Fruit fly (Drosophila melanogaster) whole organism, embryonic: ENCODE results near the gene Pgant7.
A peak's percentile ranks its signal among the peaks of the same experiment; 100 is the strongest.

Experiments used
- Abd-B ChIP-seq: fragments of 200-800 bp; sonication (Bioruptor generic); optimal IDR thresholded peaks from 2 replicates; lab custom pipeline; 2018; ENCODE audit warnings: missing biosample characterization, mild to moderate bottlenecking, missing genetic modification characterization, moderate library complexity
- Ada2b ChIP-seq: fragments of 200-800 bp; sonication (Bioruptor generic); IDR thresholded peaks from 2 replicates; pipeline ENCODE4 v1.3.6; 2022; ENCODE audit warnings: missing biosample characterization, missing genetic modification characterization
- Adf1 ChIP-seq: fragments of 200-800 bp; sonication (Bioruptor generic); IDR thresholded peaks from 2 replicates; pipeline ENCODE4 v1.3.6; 2022; ENCODE audit warnings: missing biosample characterization, missing genetic modification characterization
- CG1024 ChIP-seq: fragments of 200-800 bp; sonication (Bioruptor generic); IDR thresholded peaks from 2 replicates; pipeline ENCODE4 v1.3.6; 2022; ENCODE audit warnings: missing biosample characterization, missing genetic modification characterization
- CG10274 ChIP-seq: fragments of 200-800 bp; sonication (Bioruptor generic); optimal IDR thresholded peaks from 3 replicates; lab custom pipeline; 2017; ENCODE audit warnings: missing biosample characterization, mild to moderate bottlenecking, missing genetic modification characterization
- CG10654 ChIP-seq: fragments of 200-800 bp; sonication (Bioruptor generic); optimal IDR thresholded peaks from 2 replicates; lab custom pipeline; 2016; ENCODE audit warnings: missing biosample characterization, missing genetic modification characterization
- CG10979 ChIP-seq: fragments of 200-800 bp; sonication (Bioruptor generic); optimal IDR thresholded peaks from 2 replicates; lab custom pipeline; 2018; ENCODE audit warnings: missing biosample characterization, mild to moderate bottlenecking, missing genetic modification characterization, moderate library complexity
- CG11398 ChIP-seq: fragments of 200-800 bp; sonication (Bioruptor generic); optimal IDR thresholded peaks from 2 replicates; lab custom pipeline; 2016; ENCODE audit warnings: missing biosample characterization, missing genetic modification characterization
- CG12219 ChIP-seq: fragments of 200-800 bp; sonication (Bioruptor generic); optimal IDR thresholded peaks from 3 replicates; lab custom pipeline; 2018; ENCODE audit warnings: missing biosample characterization, mild to moderate bottlenecking, missing genetic modification characterization
- CG12659 ChIP-seq: fragments of 200-800 bp; sonication (Bioruptor generic); optimal IDR thresholded peaks from 3 replicates; lab custom pipeline; 2017; ENCODE audit warnings: mild to moderate bottlenecking, missing biosample characterization, missing genetic modification reagents, missing genetic modification characterization
- CG12744 ChIP-seq: fragments of 200-800 bp; sonication (Bioruptor generic); optimal IDR thresholded peaks from 2 replicates; lab custom pipeline; 2016; ENCODE audit warnings: missing biosample characterization, missing genetic modification characterization
- CG14860 ChIP-seq: fragments of 200-800 bp; sonication (Bioruptor generic); IDR thresholded peaks from 3 replicates; pipeline ENCODE4 v1.3.6; 2022; ENCODE audit warnings: missing biosample characterization, missing genetic modification characterization; ENCODE audit not compliant: partially characterized antibody
- CG15514 ChIP-seq: fragments of 200-800 bp; sonication (Bioruptor generic); optimal IDR thresholded peaks from 3 replicates; lab custom pipeline; 2017; ENCODE audit warnings: missing biosample characterization, missing genetic modification characterization, mild to moderate bottlenecking, moderate library complexity, missing genetic modification reagents
- CG16779 ChIP-seq: fragments of 200-800 bp; sonication (Bioruptor generic); IDR thresholded peaks from 2 replicates; pipeline ENCODE4 v1.3.6; 2022; ENCODE audit warnings: missing biosample characterization, missing genetic modification characterization
- CG18764 ChIP-seq: fragments of 200-800 bp; sonication (Bioruptor generic); optimal IDR thresholded peaks from 3 replicates; lab custom pipeline; 2016; ENCODE audit warnings: missing biosample characterization, missing genetic modification characterization
- CG30403 ChIP-seq: fragments of 200-800 bp; sonication (Bioruptor generic); optimal IDR thresholded peaks from 3 replicates; lab custom pipeline; 2016; ENCODE audit warnings: missing biosample characterization, missing genetic modification characterization
- CG4617 ChIP-seq: fragments of 200-800 bp; sonication (Bioruptor generic); optimal IDR thresholded peaks from 3 replicates; lab custom pipeline; 2016; ENCODE audit warnings: missing biosample characterization, missing genetic modification characterization, borderline replicate concordance
- CG7839 ChIP-seq: fragments of 200-800 bp; sonication (Bioruptor generic); optimal IDR thresholded peaks from 3 replicates; lab custom pipeline; 2018; ENCODE audit warnings: missing biosample characterization, mild to moderate bottlenecking, missing genetic modification characterization, moderate library complexity
- CG9932 ChIP-seq: fragments of 200-800 bp; sonication (Bioruptor generic); IDR thresholded peaks from 2 replicates; pipeline ENCODE4 v1.3.6; 2022; ENCODE audit warnings: missing biosample characterization, missing genetic modification characterization
- Doc3 ChIP-seq: fragments of 200-800 bp; sonication (Bioruptor generic); IDR thresholded peaks from 3 replicates; pipeline ENCODE4 v1.3.6; 2022; ENCODE audit warnings: missing biosample characterization, missing genetic modification characterization; ENCODE audit not compliant: partially characterized antibody
- Fer3 ChIP-seq: fragments of 200-800 bp; sonication (Bioruptor generic); optimal IDR thresholded peaks from 2 replicates; lab custom pipeline; 2018; ENCODE audit warnings: missing biosample characterization, mild to moderate bottlenecking, missing genetic modification characterization, moderate library complexity
- HHEX ChIP-seq: fragments of 200-800 bp; sonication (Bioruptor generic); optimal IDR thresholded peaks from 3 replicates; lab custom pipeline; 2017; ENCODE audit warnings: missing biosample characterization, mild to moderate bottlenecking, missing genetic modification characterization, missing genetic modification reagents
- HLH4C ChIP-seq: fragments of 200-800 bp; sonication (Bioruptor generic); IDR thresholded peaks from 3 replicates; pipeline ENCODE4 v1.3.6; 2022; ENCODE audit warnings: missing biosample characterization, missing genetic modification characterization; ENCODE audit not compliant: partially characterized antibody
- Jarid2 ChIP-seq: fragments of 200-800 bp; sonication (Bioruptor generic); optimal IDR thresholded peaks from 3 replicates; lab custom pipeline; 2017; ENCODE audit warnings: mild to moderate bottlenecking, missing biosample characterization, missing genetic modification reagents, missing genetic modification characterization
- Lpt ChIP-seq: fragments of >200 bp; optimal IDR thresholded peaks from 2 replicates; lab custom pipeline; 2018; ENCODE audit warnings: missing biosample characterization, missing genetic modification characterization
- Mad ChIP-seq: fragments of 200-800 bp; sonication (Bioruptor generic); optimal IDR thresholded peaks from 2 replicates; lab custom pipeline; 2016; ENCODE audit warnings: missing biosample characterization, missing genetic modification characterization
- Med ChIP-seq: fragments of 200-800 bp; sonication (Bioruptor generic); peaks from one replicate; lab custom pipeline; 2016; ENCODE audit warnings: missing biosample characterization, missing genetic modification characterization, mild to moderate bottlenecking, inconsistent platforms, moderate library complexity
- Mrtf ChIP-seq: fragments of 200-800 bp; sonication (Bioruptor generic); IDR thresholded peaks from 3 replicates; pipeline ENCODE4 v1.3.6; 2022; ENCODE audit warnings: missing biosample characterization, missing genetic modification characterization
- NC2β ChIP-seq: fragments of 200-800 bp; sonication (Bioruptor generic); optimal IDR thresholded peaks from 2 replicates; lab custom pipeline; 2016; ENCODE audit warnings: missing biosample characterization, missing genetic modification characterization
- Nf-YC ChIP-seq: fragments of 200-800 bp; optimal IDR thresholded peaks from 3 replicates; lab custom pipeline; 2019; ENCODE audit warnings: missing biosample characterization, mild to moderate bottlenecking, missing genetic modification characterization, moderate library complexity
- Oaz ChIP-seq: fragments of 200-800 bp; sonication (Bioruptor generic); IDR thresholded peaks from 2 replicates; pipeline ENCODE4 v1.3.6; 2022; ENCODE audit warnings: missing biosample characterization, missing genetic modification characterization
- Opbp ChIP-seq: fragments of 200-800 bp; sonication (Bioruptor generic); IDR thresholded peaks from 3 replicates; pipeline ENCODE4 v1.3.6; 2022; ENCODE audit warnings: missing biosample characterization, missing genetic modification characterization; ENCODE audit not compliant: partially characterized antibody
- Ptx1 ChIP-seq: fragments of 200-800 bp; sonication (Bioruptor generic); IDR thresholded peaks from 2 replicates; pipeline ENCODE4 v1.3.6; 2022; ENCODE audit warnings: missing biosample characterization, missing genetic modification characterization
- Rfx ChIP-seq: fragments of 200-800 bp; sonication (Bioruptor generic); IDR thresholded peaks from 2 replicates; pipeline ENCODE4 v1.3.6; 2022; ENCODE audit warnings: missing biosample characterization, missing genetic modification characterization
- Usf ChIP-seq: fragments of 200-800 bp; sonication (Bioruptor generic); optimal IDR thresholded peaks from 2 replicates; lab custom pipeline; 2017; ENCODE audit warnings: missing genotype, missing biosample characterization, missing genetic modification characterization
- ac ChIP-seq: fragments of 200-800 bp; sonication (Bioruptor generic); optimal IDR thresholded peaks from 3 replicates; lab custom pipeline; 2017; ENCODE audit warnings: missing biosample characterization, mild to moderate bottlenecking, missing genetic modification characterization
- bab2 ChIP-seq: fragments of 200-800 bp; sonication (Bioruptor generic); optimal IDR thresholded peaks from 2 replicates; lab custom pipeline; 2016; ENCODE audit warnings: missing biosample characterization, missing genetic modification characterization
- chif ChIP-seq, 2 experiments: fragments of 200-800 bp; sonication (Bioruptor generic); optimal IDR thresholded peaks; 3 replicates each; lab custom pipeline; 2016; ENCODE audit warnings: missing biosample characterization in 2 of 2, missing genetic modification characterization in 2 of 2
- dimm ChIP-seq: fragments of 200-800 bp; sonication (Bioruptor generic); IDR thresholded peaks from 2 replicates; pipeline ENCODE4 v1.3.6; 2022; ENCODE audit warnings: missing biosample characterization, missing genetic modification characterization
- en ChIP-seq: fragments of 200-800 bp; sonication (Bioruptor generic); optimal IDR thresholded peaks from 2 replicates; lab custom pipeline; 2016; ENCODE audit warnings: missing biosample characterization, missing genetic modification characterization
- gem ChIP-seq: fragments of 200-800 bp; sonication (Bioruptor generic); optimal IDR thresholded peaks from 2 replicates; lab custom pipeline; 2019; ENCODE audit warnings: missing biosample characterization, mild to moderate bottlenecking, missing genetic modification characterization, moderate library complexity
- ham ChIP-seq: fragments of 200-800 bp; sonication (Bioruptor generic); IDR thresholded peaks from 2 replicates; pipeline ENCODE4 v1.3.6; 2022; ENCODE audit warnings: missing biosample characterization, missing genetic modification characterization
- hth ChIP-seq: fragments of >200 bp; optimal IDR thresholded peaks from 2 replicates; lab custom pipeline; 2017; ENCODE audit warnings: inconsistent platforms
- lmd ChIP-seq: fragments of 200-800 bp; sonication (Bioruptor generic); IDR thresholded peaks from 2 replicates; pipeline ENCODE4 v1.3.6; 2022; ENCODE audit warnings: missing biosample characterization, missing genetic modification characterization
- maf-S ChIP-seq: fragments of 200-800 bp; sonication (Bioruptor generic); optimal IDR thresholded peaks from 2 replicates; lab custom pipeline; 2016; ENCODE audit warnings: missing biosample characterization, missing genetic modification characterization
- nom ChIP-seq: fragments of 200-800 bp; sonication (Bioruptor generic); optimal IDR thresholded peaks from 2 replicates; lab custom pipeline; 2017; ENCODE audit warnings: missing biosample characterization, missing genetic modification characterization, mild to moderate bottlenecking, moderate library complexity, missing genetic modification reagents
- pan ChIP-seq, 4 experiments: fragments of >200 bp in 3 of 4; fragments of 200-800 bp in 1 of 4; sonication (Bioruptor generic) in 1 of 4; optimal IDR thresholded peaks in 3 of 4; IDR thresholded peaks in 1 of 4; 2 replicates each; pipeline versions ENCODE4 v1.3.6 to Lab custom; 2017 to 2022; ENCODE audit warnings: missing biosample characterization in 2 of 4, missing genetic modification characterization in 2 of 4, mixed read lengths in 1 of 4
- pho ChIP-seq: fragments of 200-800 bp; sonication (Bioruptor generic); optimal IDR thresholded peaks from 2 replicates; lab custom pipeline; 2016; ENCODE audit warnings: missing biosample characterization, missing genetic modification characterization
- seq ChIP-seq: fragments of 200-800 bp; sonication (Bioruptor generic); IDR thresholded peaks from 2 replicates; pipeline ENCODE4 v1.3.6; 2022; ENCODE audit warnings: missing biosample characterization, missing genetic modification characterization
- slbo ChIP-seq: fragments of 200-800 bp; sonication (Bioruptor generic); IDR thresholded peaks from 2 replicates; pipeline ENCODE4 v1.3.6; 2022; ENCODE audit warnings: missing biosample characterization, missing genetic modification characterization
- zen ChIP-seq: fragments of 200-800 bp; sonication (Bioruptor generic); optimal IDR thresholded peaks from 3 replicates; lab custom pipeline; 2018; ENCODE audit warnings: missing biosample characterization, mild to moderate bottlenecking, missing genetic modification characterization, moderate library complexity

Gene Pgant7

dm6 chrX:18499679-18500187 is at the start of gene Pgant7, which contains the start of gene Xrcc2 (continued):
- TF ChIP-seq CG10274 (GFP tag; lab: Kevin White, UChicago) (no peak), Ptx1 (GFP tag; lab: Robert Waterston, UW) (no peak), NC2β (GFP tag; lab: Kevin White, UChicago) (no peak), pho (no peak), CG16779 (GFP tag; lab: Robert Waterston, UW) (no peak), Abd-B (GFP tag; lab: Kevin White, UChicago) (no peak), CG7839 (tag; lab: Kevin White, UChicago) (no peak), Usf (GFP tag; lab: Kevin White, UChicago) (no peak), lmd (no peak), Opbp (GFP tag; lab: Robert Waterston, UW) (peak; percentile 55; the same call in 1 of the 3 replicates), CG1024 (no peak), CG18764 (no peak), Jarid2 (no peak), Mad (no peak), Adf1 (GFP tag; lab: Robert Waterston, UW) (no peak), nom (no peak), ham (GFP tag; lab: Robert Waterston, UW) (no peak), CG9932 (GFP tag; lab: Robert Waterston, UW) (no peak), Oaz (no peak), Doc3 (peak; percentile 56), Fer3 (tag; lab: Kevin White, UChicago) (no peak), pan (optimal IDR thresholded peaks at IDR 0.05; lab: Kevin White, UChicago) (no peak), pan (GFP tag; optimal IDR thresholded peaks at IDR 0.05 in 1 of 2, IDR thresholded peaks at IDR 0.05 in 1 of 2) (peak in 1 of 2 experiments; percentile 59), CG30403 (GFP tag; lab: Kevin White, UChicago) (no peak), CG4617 (GFP tag; lab: Kevin White, UChicago) (peak; percentile 42), HLH4C (GFP tag; lab: Robert Waterston, UW) (peak; percentile 85), CG12744 (GFP tag; lab: Kevin White, UChicago) (no peak), gem (tag; lab: Kevin White, UChicago) (no peak), zen (tag; lab: Kevin White, UChicago) (no peak), seq (GFP tag; lab: Robert Waterston, UW) (no peak), CG14860 (peak; percentile 81), ac (GFP tag; lab: Kevin White, UChicago) (no peak), Lpt (GFP tag; lab: Kevin White, UChicago) (no peak), hth (lab: Kevin White, UChicago) (no peak), HHEX (GFP tag; lab: Kevin White, UChicago) (no peak), CG12659 (GFP tag; lab: Kevin White, UChicago) (peak; percentile 53), CG11398 (GFP tag; lab: Kevin White, UChicago) (no peak), CG12219 (GFP tag; lab: Kevin White, UChicago) (no peak), en (GFP tag; lab: Kevin White, UChicago) (no peak), Mrtf (no peak), bab2 (no peak), CG10979 (tag; lab: Kevin White, UChicago) (no peak), slbo (no peak), Rfx (GFP tag; lab: Robert Waterston, UW) (no peak), Nf-YC (tag; lab: Kevin White, UChicago) (no peak), dimm (GFP tag; lab: Robert Waterston, UW) (no peak), CG15514 (GFP tag; lab: Kevin White, UChicago) (peak; percentile 57), maf-S (GFP tag; lab: Kevin White, UChicago) (no peak), CG10654 (GFP tag; lab: Kevin White, UChicago) (no peak), Med (no peak), chif (GFP tag; optimal IDR thresholded peaks at IDR 0.05; lab: Kevin White, UChicago) (no peak), Ada2b (GFP tag; lab: Robert Waterston, UW) (no peak)
